Worm (Caenorhabditis elegans) whole organism, late embryonic: Measurements from ENCODE around the gene fbxb-108.

Experiments
- C08G9.2 ChIP-seq: sonication (generic microtip); optimal IDR thresholded peaks from 2 replicates; lab custom pipeline; 2016; ENCODE audit warnings: mild to moderate bottlenecking, missing genetic modification characterization, moderate library complexity, missing compliant biosample characterization
- C38D4.7 ChIP-seq: fragments of 200-800 bp; sonication (Bioruptor generic); optimal IDR thresholded peaks from 2 replicates; lab custom pipeline; 2018; ENCODE audit warnings: mild to moderate bottlenecking, missing genetic modification characterization, moderate library complexity, missing compliant biosample characterization
- F13H6.1 ChIP-seq: sonication (generic microtip); optimal IDR thresholded peaks from 2 replicates; lab custom pipeline; 2016; ENCODE audit warnings: missing genetic modification characterization, missing compliant biosample characterization
- K02D7.2 ChIP-seq: sonication (generic microtip); optimal IDR thresholded peaks from 2 replicates; lab custom pipeline; 2017; ENCODE audit warnings: mild to moderate bottlenecking, missing genetic modification characterization, missing compliant biosample characterization
- K09A11.1 ChIP-seq: sonication (generic microtip); optimal IDR thresholded peaks from 2 replicates; lab custom pipeline; 2017; ENCODE audit warnings: antibody characterized with exemption, mild to moderate bottlenecking, missing genetic modification characterization, missing compliant biosample characterization; ENCODE audit not compliant: insufficient read depth
- T23F11.4 ChIP-seq: fragments of 200-800 bp; sonication (Bioruptor generic); optimal IDR thresholded peaks from 2 replicates; lab custom pipeline; 2018; ENCODE audit warnings: mild to moderate bottlenecking, missing genetic modification characterization, missing compliant biosample characterization
- Y22D7AL.16 ChIP-seq: sonication (generic microtip); optimal IDR thresholded peaks from 2 replicates; lab custom pipeline; 2016; ENCODE audit warnings: missing genetic modification characterization, missing compliant biosample characterization
- ahr-1 ChIP-seq: sonication (generic microtip); optimal IDR thresholded peaks from 2 replicates; lab custom pipeline; 2016; ENCODE audit warnings: missing genetic modification characterization, missing compliant biosample characterization
- ceh-14 ChIP-seq: sonication (generic microtip); optimal IDR thresholded peaks from 2 replicates; lab custom pipeline; 2016; ENCODE audit warnings: missing genotype, missing genetic modification characterization, missing compliant biosample characterization
- ceh-18 ChIP-seq: sonication (generic microtip); optimal IDR thresholded peaks from 2 replicates; lab custom pipeline; 2016; ENCODE audit warnings: missing genetic modification characterization, missing compliant biosample characterization
- ceh-19 ChIP-seq: fragments of 200-800 bp; sonication (Bioruptor generic); optimal IDR thresholded peaks from 2 replicates; lab custom pipeline; 2018; ENCODE audit warnings: mild to moderate bottlenecking, missing genetic modification characterization, missing compliant biosample characterization
- ceh-2 ChIP-seq: sonication (generic microtip); optimal IDR thresholded peaks from 2 replicates; lab custom pipeline; 2016; ENCODE audit warnings: missing genotype, missing genetic modification characterization, missing compliant biosample characterization
- ceh-24 ChIP-seq: sonication (generic microtip); optimal IDR thresholded peaks from 2 replicates; lab custom pipeline; 2016; ENCODE audit warnings: mild to moderate bottlenecking, missing genetic modification characterization, missing compliant biosample characterization
- ceh-31 ChIP-seq: sonication (generic microtip); optimal IDR thresholded peaks from 2 replicates; lab custom pipeline; 2016; ENCODE audit warnings: missing genetic modification characterization, missing compliant biosample characterization
- ceh-34 ChIP-seq: sonication (generic microtip); optimal IDR thresholded peaks from 2 replicates; lab custom pipeline; 2016; ENCODE audit warnings: mild to moderate bottlenecking, missing genetic modification characterization, missing compliant biosample characterization
- ceh-45 ChIP-seq: fragments of 200-800 bp; sonication (Bioruptor generic); IDR thresholded peaks from 2 replicates; pipeline ENCODE4 v1.3.6; 2022; ENCODE audit warnings: missing genetic modification reagents, missing genetic modification characterization, missing compliant biosample characterization
- ceh-48 ChIP-seq: sonication (generic microtip); optimal IDR thresholded peaks from 2 replicates; lab custom pipeline; 2016; ENCODE audit warnings: missing genetic modification characterization, inconsistent platforms, missing compliant biosample characterization
- ceh-9 ChIP-seq: sonication (generic microtip); optimal IDR thresholded peaks from 2 replicates; lab custom pipeline; 2016; ENCODE audit warnings: mild to moderate bottlenecking, missing genetic modification characterization, inconsistent platforms, missing compliant biosample characterization
- che-1 ChIP-seq: sonication (generic microtip); optimal IDR thresholded peaks from 2 replicates; lab custom pipeline; 2016; ENCODE audit warnings: mild to moderate bottlenecking, missing genetic modification characterization, missing compliant biosample characterization
- dmd-4 ChIP-seq: sonication (generic microtip); optimal IDR thresholded peaks from 2 replicates; lab custom pipeline; 2016; ENCODE audit warnings: borderline replicate concordance, missing genetic modification characterization, missing compliant biosample characterization
- elt-2 ChIP-seq: sonication (generic microtip); optimal IDR thresholded peaks from 2 replicates; lab custom pipeline; 2016; ENCODE audit warnings: missing genetic modification reagents, missing genetic modification characterization, missing compliant biosample characterization
- ets-4 ChIP-seq: sonication (generic microtip); optimal IDR thresholded peaks from 2 replicates; lab custom pipeline; 2016; ENCODE audit warnings: missing genetic modification characterization, missing compliant biosample characterization
- fkh-10 ChIP-seq: fragments of 150-350 bp; optimal IDR thresholded peaks from 2 replicates; lab custom pipeline; 2014; ENCODE audit warnings: missing biosample characterization, missing genetic modification reagents, missing genetic modification characterization
- hlh-30 ChIP-seq: sonication (generic microtip); optimal IDR thresholded peaks from 2 replicates; lab custom pipeline; 2017; ENCODE audit warnings: antibody characterized with exemption, missing genetic modification characterization, missing compliant biosample characterization; ENCODE audit not compliant: insufficient read depth
- hlh-6 ChIP-seq: sonication (generic microtip); optimal IDR thresholded peaks from 2 replicates; lab custom pipeline; 2016; ENCODE audit warnings: missing genotype, missing genetic modification characterization, missing compliant biosample characterization
- lin-11 ChIP-seq: fragments of 200-800 bp; sonication (Bioruptor generic); optimal IDR thresholded peaks from 2 replicates; lab custom pipeline; 2018; ENCODE audit warnings: mild to moderate bottlenecking, missing genetic modification characterization, missing compliant biosample characterization
- madf-2 ChIP-seq: sonication (generic microtip); optimal IDR thresholded peaks from 2 replicates; lab custom pipeline; 2017; ENCODE audit warnings: missing genetic modification characterization, missing compliant biosample characterization
- mec-3 ChIP-seq: sonication (generic microtip); optimal IDR thresholded peaks from 2 replicates; lab custom pipeline; 2016; ENCODE audit warnings: borderline replicate concordance, missing genetic modification characterization, missing compliant biosample characterization
- nfya-1 ChIP-seq: sonication (generic microtip); optimal IDR thresholded peaks from 2 replicates; lab custom pipeline; 2017; ENCODE audit warnings: missing genetic modification characterization, mild to moderate bottlenecking, missing compliant biosample characterization, antibody characterized with exemption, moderate library complexity
- nhr-232 ChIP-seq: sonication (generic microtip); optimal IDR thresholded peaks from 2 replicates; lab custom pipeline; 2016; ENCODE audit warnings: missing genetic modification characterization, missing compliant biosample characterization
- pag-3 ChIP-seq: sonication (generic microtip); optimal IDR thresholded peaks from 2 replicates; lab custom pipeline; 2016; ENCODE audit warnings: missing compliant biosample characterization, missing genetic modification characterization, borderline replicate concordance
- pha-4 ChIP-seq: fragments of 150-350 bp; optimal IDR thresholded peaks from 2 replicates; lab custom pipeline; 2018; ENCODE audit warnings: missing biosample characterization, missing genetic modification reagents, missing genetic modification characterization
- pros-1 ChIP-seq: fragments of 150-350 bp; optimal IDR thresholded peaks from 2 replicates; lab custom pipeline; 2014; ENCODE audit warnings: missing biosample characterization, missing genetic modification reagents, missing genetic modification characterization
- ref-2 ChIP-seq: sonication (generic microtip); optimal IDR thresholded peaks from 2 replicates; lab custom pipeline; 2016; ENCODE audit warnings: missing genetic modification characterization, missing compliant biosample characterization
- rnt-1 ChIP-seq: sonication (generic microtip); optimal IDR thresholded peaks from 2 replicates; lab custom pipeline; 2016; ENCODE audit warnings: missing genetic modification characterization, missing compliant biosample characterization
- sdc-2 ChIP-seq: sonication (generic microtip); optimal IDR thresholded peaks from 2 replicates; lab custom pipeline; 2016; ENCODE audit warnings: missing genotype, missing genetic modification characterization, missing compliant biosample characterization
- sox-2 ChIP-seq: fragments of 200-800 bp; sonication (Bioruptor generic); IDR thresholded peaks from 2 replicates; pipeline ENCODE4 v1.3.6; 2022; ENCODE audit warnings: missing genetic modification reagents, missing genetic modification characterization, missing compliant biosample characterization
- tbx-2 ChIP-seq: sonication (generic microtip); optimal IDR thresholded peaks from 2 replicates; lab custom pipeline; 2016; ENCODE audit warnings: missing genetic modification characterization, missing compliant biosample characterization
- tbx-7 ChIP-seq: sonication (generic microtip); optimal IDR thresholded peaks from 2 replicates; lab custom pipeline; 2016; ENCODE audit warnings: missing genotype, missing genetic modification characterization, missing compliant biosample characterization
- unc-3 ChIP-seq, 2 experiments: fragments of 200-800 bp in 1 of 2; sonication (Bioruptor generic) in 1 of 2; sonication (generic microtip) in 1 of 2; conservative IDR thresholded peaks in 1 of 2; optimal IDR thresholded peaks in 1 of 2; 2 replicates each; pipeline versions ENCODE4 v1.3.6 to Lab custom; 2016 to 2022; ENCODE audit warnings: missing compliant biosample characterization in 2 of 2, missing genetic modification characterization in 2 of 2, missing genetic modification reagents in 1 of 2
- unc-42 ChIP-seq: sonication (generic microtip); optimal IDR thresholded peaks from 2 replicates; lab custom pipeline; 2016; ENCODE audit warnings: missing genotype, missing genetic modification characterization, missing compliant biosample characterization
- unc-86 ChIP-seq: sonication (generic microtip); optimal IDR thresholded peaks from 2 replicates; lab custom pipeline; 2016; ENCODE audit warnings: missing genetic modification characterization, missing compliant biosample characterization
- zip-5 ChIP-seq: sonication (generic microtip); optimal IDR thresholded peaks from 2 replicates; lab custom pipeline; 2016; ENCODE audit warnings: missing genetic modification characterization, missing compliant biosample characterization
- ztf-16 ChIP-seq: sonication (generic microtip); optimal IDR thresholded peaks from 2 replicates; lab custom pipeline; 2017; ENCODE audit warnings: missing genetic modification characterization, missing compliant biosample characterization

Gene fbxb-108

ce11 chrII:2747956-2748621 is 16.7 kb upstream of the fbxb-108 start:
- TF ChIP-seq nfya-1 (tag; lab: Kevin White, UChicago) (peak; percentile 44), unc-42 (tag; lab: Kevin White, UChicago) (peak; percentile 71), tbx-7 (tag; lab: Kevin White, UChicago) (no peak), ceh-18 (peak; percentile 41), K02D7.2 (tag; lab: Kevin White, UChicago) (no peak), lin-11 (tag; lab: Kevin White, UChicago) (no peak), unc-3 (GFP tag; conservative IDR thresholded peaks at IDR 0.05; lab: Robert Waterston, UW) (no peak), unc-3 (tag; optimal IDR thresholded peaks at IDR 0.05; lab: Kevin White, UChicago) (no peak), pag-3 (tag; lab: Kevin White, UChicago) (peak; percentile 20), ceh-24 (tag; lab: Kevin White, UChicago) (no peak), tbx-2 (peak; percentile 53), ref-2 (tag; lab: Kevin White, UChicago) (no peak), hlh-30 (tag; lab: Kevin White, UChicago) (no peak), unc-86 (no peak), ceh-2 (no peak), sdc-2 (no peak), ceh-34 (no peak), ceh-31 (tag; lab: Kevin White, UChicago) (peak; percentile 82), ceh-14 (tag; lab: Kevin White, UChicago) (peak; percentile 47)

ce11 chrII:2749595-2750048 is 15.1 kb upstream of the fbxb-108 start, which contains the start of gene F29A7.4:
TSS of gene F29A7.4 (plus strand) at chrII:2749998.
- TF ChIP-seq hlh-6 (tag; lab: Kevin White, UChicago), result no peak
- peak; percentile 66 for TF ChIP-seq elt-2 (tag; lab: Kevin White, UChicago)

- TF ChIP-seq lin-11 (tag; lab: Kevin White, UChicago) (no peak), pros-1 (no peak), mec-3 (no peak), ceh-48 (tag; lab: Kevin White, UChicago) (no peak)
Measured at ce11 chrII:2751278-2751677, 13.5 kb upstream of the fbxb-108 start.

- TF ChIP-seq zip-5 (peak; percentile 51), madf-2 (no peak), C38D4.7 (no peak), pha-4 (tag; lab: Kevin White, UChicago) (no peak), F13H6.1 (tag; lab: Kevin White, UChicago) (peak; percentile 2), K09A11.1 (no peak), nhr-232 (tag; lab: Kevin White, UChicago) (no peak), ztf-16 (tag; lab: Kevin White, UChicago) (no peak), ahr-1 (no peak), T23F11.4 (GFP tag; lab: Kevin White, UChicago) (no peak), ceh-19 (GFP tag; lab: Kevin White, UChicago) (no peak), fkh-10 (no peak), ceh-48 (tag; lab: Kevin White, UChicago) (no peak), unc-86 (no peak), ceh-45 (GFP tag; lab: Robert Waterston, UW) (no peak), tbx-2 (peak; percentile 77), ceh-9 (tag; lab: Kevin White, UChicago) (no peak), ceh-34 (peak; percentile 43), unc-3 (GFP tag; conservative IDR thresholded peaks at IDR 0.05; lab: Robert Waterston, UW) (no peak), unc-3 (tag; optimal IDR thresholded peaks at IDR 0.05; lab: Kevin White, UChicago) (no peak), dmd-4 (no peak), rnt-1 (tag; lab: Kevin White, UChicago) (no peak), pag-3 (tag; lab: Kevin White, UChicago) (no peak), pros-1 (no peak), lin-11 (tag; lab: Kevin White, UChicago) (no peak), ets-4 (tag; lab: Kevin White, UChicago) (peak; percentile 68), sdc-2 (no peak), che-1 (tag; lab: Kevin White, UChicago) (peak; percentile 2), sox-2 (no peak), C08G9.2 (tag; lab: Kevin White, UChicago) (peak; percentile 81), Y22D7AL.16 (tag; lab: Kevin White, UChicago) (no peak), tbx-7 (tag; lab: Kevin White, UChicago) (peak; percentile 68)
Measured at ce11 chrII:2752536-2752935, 12.2 kb upstream of the fbxb-108 start, which contains the start of gene F29A7.6. TSS of gene F29A7.6 (minus strand) at chrII:2752611.
